Fruit fly (Drosophila melanogaster): ENCODE data around the gene Irp-1A.

The Irp-1A gene

DNA sequence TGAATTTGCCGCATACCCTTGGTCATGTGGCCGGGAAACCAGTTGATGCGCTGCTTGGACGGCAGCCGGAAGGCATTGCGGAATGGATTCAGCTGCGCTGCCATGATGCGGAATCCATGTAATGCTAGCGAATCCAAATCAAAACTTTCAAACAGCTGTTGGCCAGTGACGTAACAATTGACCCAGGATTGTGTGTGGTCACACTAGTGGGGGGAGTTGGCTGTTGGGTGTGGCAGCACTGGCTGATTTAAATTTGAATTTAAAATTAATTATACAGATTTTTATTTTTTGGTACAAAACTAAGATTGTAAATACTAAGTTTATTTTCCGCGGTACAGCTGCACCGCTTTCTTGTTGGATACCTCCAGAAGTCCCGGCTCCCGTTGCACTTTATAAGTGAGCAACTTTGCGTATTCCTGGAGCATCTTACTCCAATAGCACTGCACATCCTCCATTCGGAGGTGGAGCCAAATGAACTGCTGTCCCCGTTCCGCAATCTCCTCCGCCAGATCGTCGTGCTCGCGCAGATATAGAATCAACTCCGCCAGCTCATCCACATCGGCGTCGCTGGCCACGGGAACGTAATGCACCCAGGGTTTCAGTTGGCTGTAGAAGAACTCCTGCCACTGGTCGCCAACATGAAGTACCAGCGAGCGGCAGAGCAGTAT, 23.2 kb upstream of the Irp-1A start, which contains the start of gene CG17141 (continued):
- TF ChIP-seq CG11695 (GFP tag; IDR thresholded peaks at IDR 0.05) (0 out of 3 replicates have a peak, but pooled peaks have one; percentile 13), stwl (tag; optimal IDR thresholded peaks at IDR 0.05) (peak; percentile 26), Sry-δ (GFP tag; optimal IDR thresholded peaks at IDR 0.05) (peak; percentile 23), vvl (GFP tag; IDR thresholded peaks at IDR 0.05) (peak; percentile 83), sens (GFP tag) (peak; percentile 74), chm (GFP tag; IDR thresholded peaks at IDR 0.05) (peak; percentile 30; the same call in 1 of the 2 replicates), HLH4C (GFP tag; IDR thresholded peaks at IDR 0.05; ENCODE audit: partially characterized antibody) (peak; percentile 22; the same call in 1 of the 3 replicates), CG17186 (GFP tag; optimal IDR thresholded peaks at IDR 0.05) (peak; percentile 50), Kr (GFP tag; optimal IDR thresholded peaks at IDR 0.05) (no peak), Sin3A (optimal IDR thresholded peaks at IDR 0.05) (peak; percentile 22), CG1602 (GFP tag; optimal IDR thresholded peaks at IDR 0.05) (no peak)

DNA sequence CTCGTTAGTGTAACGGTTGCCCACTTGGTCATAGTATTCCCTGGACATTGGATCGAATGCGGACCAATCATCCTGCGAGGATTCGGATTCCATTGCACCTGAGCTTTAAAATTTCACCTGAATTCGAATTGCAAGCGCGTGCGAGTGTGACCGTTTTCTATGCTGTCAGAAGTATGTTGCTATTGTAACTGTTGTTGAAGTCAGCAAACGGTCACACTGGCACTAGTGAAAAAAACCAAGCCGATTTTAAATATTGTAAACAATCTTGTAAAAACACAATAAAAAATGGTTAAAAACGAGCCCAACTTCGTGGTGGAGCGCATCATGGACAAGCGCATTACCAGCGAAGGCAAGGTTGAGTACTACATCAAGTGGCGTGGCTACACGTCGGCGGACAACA, 21.0 kb upstream of the Irp-1A start, which contains the start of the genes vret and HP1c:
Gene vret (minus strand): TSS at position 150 of the 400 bp plus-strand sequence.
Gene HP1c (plus strand): TSS at position 189 of the 400 bp plus-strand sequence.
- no peak for TF ChIP-seq CG5180 (GFP tag; optimal IDR thresholded peaks at IDR 0.05)
- no peak for TF ChIP-seq CG6765 (GFP tag; optimal IDR thresholded peaks at IDR 0.05)
- peak; percentile 42 for TF ChIP-seq CTCF (GFP tag; optimal IDR thresholded peaks at IDR 0.05)
- TF ChIP-seq C15 (GFP tag; IDR thresholded peaks at IDR 0.05), result no peak
- TF ChIP-seq CG4404 (GFP tag; IDR thresholded peaks at IDR 0.05), result no peak
- TF ChIP-seq Hsf (GFP tag; optimal IDR thresholded peaks at IDR 0.05), result no peak
- no peak for TF ChIP-seq CG6654 (GFP tag; optimal IDR thresholded peaks at IDR 0.05)
- TF ChIP-seq Poxn (GFP tag; IDR thresholded peaks at IDR 0.05), result no peak
- TF ChIP-seq CG4328 (GFP tag; optimal IDR thresholded peaks at IDR 0.05), result no peak
- no peak for TF ChIP-seq pb (GFP tag; optimal IDR thresholded peaks at IDR 0.05)
- no peak for TF ChIP-seq fd102C (GFP tag; optimal IDR thresholded peaks at IDR 0.05)
- no peak for TF ChIP-seq B-H1 (GFP tag; IDR thresholded peaks at IDR 0.05)
- TF ChIP-seq HmgZ (tag; optimal IDR thresholded peaks at IDR 0.05), result peak; percentile 32
- TF ChIP-seq CG10321 (GFP tag; IDR thresholded peaks at IDR 0.05), result no peak
- no peak for TF ChIP-seq ci (GFP tag; IDR thresholded peaks at IDR 0.05)
- TF ChIP-seq nmo (GFP tag; optimal IDR thresholded peaks at IDR 0.05), result peak; percentile 7
- TF ChIP-seq Jarid2 (GFP tag; optimal IDR thresholded peaks at IDR 0.05), result no peak
- peak in 1 of 2 experiments; percentile 52 for TF ChIP-seq crp (GFP tag; optimal IDR thresholded peaks at IDR 0.05)
- TF ChIP-seq HLH4C (GFP tag; IDR thresholded peaks at IDR 0.05; ENCODE audit: partially characterized antibody), result no peak
- TF ChIP-seq CG3995 (GFP tag; optimal IDR thresholded peaks at IDR 0.05), result peak; percentile 47
- no peak for TF ChIP-seq Blimp-1 (GFP tag; optimal IDR thresholded peaks at IDR 0.05)
- no peak for TF ChIP-seq CG6689 (GFP tag; IDR thresholded peaks at IDR 0.05)
- TF ChIP-seq Fer3 (tag; optimal IDR thresholded peaks at IDR 0.05), result no peak
- no peak for TF ChIP-seq chm (GFP tag; IDR thresholded peaks at IDR 0.05)
- no peak for TF ChIP-seq HmgD (GFP tag; optimal IDR thresholded peaks at IDR 0.05)
- TF ChIP-seq ind (GFP tag; optimal IDR thresholded peaks at IDR 0.05), result no peak
- TF ChIP-seq cad (GFP tag; optimal IDR thresholded peaks at IDR 0.05), result no peak
- no peak for TF ChIP-seq CG6683 (GFP tag; optimal IDR thresholded peaks at IDR 0.05)
- TF ChIP-seq en (GFP tag; optimal IDR thresholded peaks at IDR 0.05), result no peak
- TF ChIP-seq Sry-β (GFP tag; optimal IDR thresholded peaks at IDR 0.05), result no peak
- TF ChIP-seq klu (GFP tag; IDR thresholded peaks at IDR 0.05), result no peak
- TF ChIP-seq CG11696 (GFP tag; IDR thresholded peaks at IDR 0.05), result no peak
- no peak for TF ChIP-seq CG1647 (GFP tag; optimal IDR thresholded peaks at IDR 0.05)
- no peak for TF ChIP-seq emc (GFP tag; optimal IDR thresholded peaks at IDR 0.05)
- TF ChIP-seq Ravus (GFP tag; IDR thresholded peaks at IDR 0.05), result no peak
- no peak for TF ChIP-seq inv (GFP tag; IDR thresholded peaks at IDR 0.05; ENCODE audit: partially characterized antibody)
- TF ChIP-seq Doc2 (GFP tag; IDR thresholded peaks at IDR 0.05), result no peak
- TF ChIP-seq Dref (GFP tag; IDR thresholded peaks at IDR 0.05), result peak; percentile 36; the same call in 1 of the 2 replicates
- 0 out of 2 replicates have a peak, but pooled peaks have one; percentile 30 for TF ChIP-seq sna (GFP tag; IDR thresholded peaks at IDR 0.05; ENCODE audit: partially characterized antibody)
- TF ChIP-seq ttk (GFP tag; IDR thresholded peaks at IDR 0.05), result no peak
- peak; percentile 95 for TF ChIP-seq CG14710 (tag; optimal IDR thresholded peaks at IDR 0.05)
